Worm (Caenorhabditis elegans) whole organism, mixed stage, embryonic: Measurements from ENCODE around the gene unc-17.

Experiments used
- M03D4.4 ChIP-seq: sonication (generic microtip); optimal IDR thresholded peaks from 2 replicates; lab custom pipeline; 2017; ENCODE audit warnings: mild to moderate bottlenecking, missing genetic modification characterization, missing compliant biosample characterization
- bed-3 ChIP-seq: fragments of 200-800 bp; sonication (Bioruptor generic); optimal IDR thresholded peaks from 3 replicates; lab custom pipeline; 2018; ENCODE audit warnings: mild to moderate bottlenecking, missing genetic modification characterization, moderate library complexity, missing compliant biosample characterization
- blmp-1 ChIP-seq: fragments of 150-350 bp; optimal IDR thresholded peaks from 2 replicates; lab custom pipeline; 2014; ENCODE audit warnings: missing biosample characterization, missing genetic modification characterization
- ceh-39 ChIP-seq: fragments of 150-350 bp; optimal IDR thresholded peaks from 2 replicates; lab custom pipeline; 2014; ENCODE audit warnings: missing biosample characterization, missing genetic modification characterization
- ceh-43 ChIP-seq: fragments of 200-800 bp; sonication (Bioruptor generic); optimal IDR thresholded peaks from 2 replicates; lab custom pipeline; 2018; ENCODE audit warnings: mild to moderate bottlenecking, missing genetic modification characterization, moderate library complexity, missing compliant biosample characterization
- ceh-83 ChIP-seq: fragments of 200-800 bp; sonication (Bioruptor generic); optimal IDR thresholded peaks from 2 replicates; lab custom pipeline; 2018; ENCODE audit warnings: mild to moderate bottlenecking, missing genetic modification characterization, missing compliant biosample characterization
- ces-1 ChIP-seq: fragments of 150-350 bp; optimal IDR thresholded peaks from 2 replicates; lab custom pipeline; 2014; ENCODE audit warnings: missing biosample characterization, missing genetic modification reagents, missing genetic modification characterization
- cnd-1 ChIP-seq: fragments of 200-800 bp; sonication (Bioruptor generic); optimal IDR thresholded peaks from 2 replicates; lab custom pipeline; 2018; ENCODE audit warnings: mild to moderate bottlenecking, missing genetic modification characterization, missing compliant biosample characterization
- drap-1 ChIP-seq: fragments of 200-800 bp; sonication (Bioruptor generic); optimal IDR thresholded peaks from 3 replicates; lab custom pipeline; 2018; ENCODE audit warnings: mild to moderate bottlenecking, missing genetic modification characterization, missing compliant biosample characterization
- elt-1 ChIP-seq: sonication (generic microtip); optimal IDR thresholded peaks from 2 replicates; lab custom pipeline; 2017; ENCODE audit warnings: missing genetic modification characterization, mild to moderate bottlenecking, missing compliant biosample characterization, antibody characterized with exemption, moderate library complexity, borderline replicate concordance; ENCODE audit not compliant: insufficient read depth
- elt-3 ChIP-seq: fragments of 150-350 bp; optimal IDR thresholded peaks from 2 replicates; lab custom pipeline; 2014; ENCODE audit warnings: missing biosample characterization, missing genetic modification characterization
- flh-1 ChIP-seq: fragments of 200-800 bp; sonication (Bioruptor generic); optimal IDR thresholded peaks from 2 replicates; lab custom pipeline; 2018; ENCODE audit warnings: mild to moderate bottlenecking, missing genetic modification characterization, moderate library complexity, missing compliant biosample characterization
- ham-2 ChIP-seq: fragments of 200-800 bp; sonication (Bioruptor generic); optimal IDR thresholded peaks from 2 replicates; lab custom pipeline; 2018; ENCODE audit warnings: mild to moderate bottlenecking, missing genetic modification characterization, missing compliant biosample characterization
- hlh-1 ChIP-seq: fragments of 150-350 bp; optimal IDR thresholded peaks from 2 replicates; lab custom pipeline; 2014; ENCODE audit warnings: missing biosample characterization, missing genetic modification reagents, missing genetic modification characterization
- lin-13 ChIP-seq: fragments of 150-350 bp; optimal IDR thresholded peaks from 2 replicates; lab custom pipeline; 2014; ENCODE audit warnings: missing biosample characterization, missing genetic modification characterization
- lin-32 ChIP-seq: fragments of 200-800 bp; sonication (Bioruptor generic); optimal IDR thresholded peaks from 2 replicates; lab custom pipeline; 2018; ENCODE audit warnings: mild to moderate bottlenecking, missing genetic modification characterization, missing compliant biosample characterization
- lsy-2 ChIP-seq: fragments of 150-350 bp; optimal IDR thresholded peaks from 2 replicates; lab custom pipeline; 2014; ENCODE audit warnings: missing biosample characterization, missing genetic modification characterization
- mab-5 ChIP-seq: fragments of 150-350 bp; optimal IDR thresholded peaks from 2 replicates; lab custom pipeline; 2014; ENCODE audit warnings: missing biosample characterization, missing genetic modification characterization
- mep-1 ChIP-seq: fragments of 150-350 bp; optimal IDR thresholded peaks from 2 replicates; lab custom pipeline; 2017; ENCODE audit warnings: missing biosample characterization, missing genetic modification reagents, missing genetic modification characterization, inconsistent platforms
- mls-2 ChIP-seq: sonication (generic microtip); optimal IDR thresholded peaks from 2 replicates; lab custom pipeline; 2016; ENCODE audit warnings: mild to moderate bottlenecking, missing genetic modification characterization, moderate library complexity, missing compliant biosample characterization
- nhr-12 ChIP-seq: fragments of 150-350 bp; optimal IDR thresholded peaks from 2 replicates; lab custom pipeline; 2014; ENCODE audit warnings: missing biosample characterization, missing genetic modification characterization
- nhr-2 ChIP-seq: fragments of 150-350 bp; optimal IDR thresholded peaks from 2 replicates; lab custom pipeline; 2014; ENCODE audit warnings: missing biosample characterization, missing genetic modification characterization
- nhr-237 ChIP-seq: fragments of 150-350 bp; optimal IDR thresholded peaks from 2 replicates; lab custom pipeline; 2014; ENCODE audit warnings: missing biosample characterization, missing genetic modification characterization
- nhr-28 ChIP-seq: fragments of 150-350 bp; optimal IDR thresholded peaks from 2 replicates; lab custom pipeline; 2014; ENCODE audit warnings: missing biosample characterization, missing genetic modification characterization
- nhr-76 ChIP-seq: sonication (generic microtip); optimal IDR thresholded peaks from 2 replicates; lab custom pipeline; 2017; ENCODE audit warnings: missing biosample characterization, missing genetic modification characterization
- pha-4 ChIP-seq: fragments of 150-350 bp; optimal IDR thresholded peaks from 2 replicates; lab custom pipeline; 2018; ENCODE audit warnings: missing biosample characterization, missing genetic modification reagents, missing genetic modification characterization
- sem-2 ChIP-seq: fragments of 200-800 bp; sonication (Bioruptor generic); optimal IDR thresholded peaks from 2 replicates; lab custom pipeline; 2018; ENCODE audit warnings: mild to moderate bottlenecking, missing genetic modification characterization, missing compliant biosample characterization
- snpc-4 ChIP-seq: fragments of 150-350 bp; optimal IDR thresholded peaks from 2 replicates; lab custom pipeline; 2014; ENCODE audit warnings: missing biosample characterization, missing genetic modification characterization
- sptf-1 ChIP-seq: sonication (generic microtip); optimal IDR thresholded peaks from 2 replicates; lab custom pipeline; 2017; ENCODE audit warnings: mild to moderate bottlenecking, missing genetic modification characterization, moderate library complexity, missing compliant biosample characterization
- tbx-8 ChIP-seq: fragments of 200-800 bp; sonication (Bioruptor generic); optimal IDR thresholded peaks from 2 replicates; lab custom pipeline; 2018; ENCODE audit warnings: mild to moderate bottlenecking, missing genetic modification characterization, moderate library complexity, missing compliant biosample characterization
- unc-120 ChIP-seq: sonication (generic microtip); optimal IDR thresholded peaks from 2 replicates; lab custom pipeline; 2017; ENCODE audit warnings: missing genetic modification characterization, missing compliant biosample characterization; ENCODE audit not compliant: poor library complexity, severe bottlenecking
- unc-39 ChIP-seq: fragments of 150-350 bp; optimal IDR thresholded peaks from 2 replicates; lab custom pipeline; 2014; ENCODE audit warnings: missing biosample characterization, missing genetic modification characterization
- unc-62 ChIP-seq: fragments of 150-350 bp; optimal IDR thresholded peaks from 2 replicates; lab custom pipeline; 2014; ENCODE audit warnings: missing biosample characterization, missing genetic modification reagents, missing genetic modification characterization
- zip-8 ChIP-seq: fragments of 150-350 bp; optimal IDR thresholded peaks from 2 replicates; lab custom pipeline; 2014; ENCODE audit warnings: missing biosample characterization, missing genetic modification characterization
- ztf-11 ChIP-seq: fragments of 150-350 bp; optimal IDR thresholded peaks from 2 replicates; lab custom pipeline; 2014; ENCODE audit warnings: missing biosample characterization, missing genetic modification characterization

unc-17 gene

ce11 chrIV:3636528-3637129 is 12.1 kb upstream of the unc-17 start, which contains the start of gene madf-9:
TSS of gene madf-9 (plus strand) at chrIV:3637079.
- TF ChIP-seq M03D4.4 (tag; lab: Kevin White, UChicago) (no peak), lin-13 (tag; lab: Kevin White, UChicago) (no peak), elt-1 (tag; lab: Kevin White, UChicago) (no peak), blmp-1 (tag; lab: Kevin White, UChicago) (no peak), nhr-28 (tag; lab: Kevin White, UChicago) (no peak), lin-32 (GFP tag; lab: Kevin White, UChicago) (no peak), ceh-39 (tag; lab: Kevin White, UChicago) (no peak), snpc-4 (tag; lab: Kevin White, UChicago) (no peak), mls-2 (peak; percentile 32), ces-1 (no peak), nhr-76 (tag; lab: Kevin White, UChicago) (no peak), ceh-83 (GFP tag; lab: Kevin White, UChicago) (no peak), bed-3 (GFP tag; lab: Kevin White, UChicago) (no peak), ztf-11 (no peak), tbx-8 (no peak), nhr-12 (tag; lab: Kevin White, UChicago) (no peak), unc-39 (no peak), flh-1 (GFP tag; lab: Kevin White, UChicago) (peak; percentile 34), pha-4 (tag; lab: Kevin White, UChicago) (peak; percentile 51), sem-2 (no peak), drap-1 (GFP tag; lab: Kevin White, UChicago) (peak; percentile 42), lsy-2 (no peak), unc-62 (GFP tag; lab: Kevin White, UChicago) (no peak), nhr-237 (tag; lab: Kevin White, UChicago) (peak; percentile 51), cnd-1 (tag; lab: Kevin White, UChicago) (no peak), mab-5 (no peak), mep-1 (tag; lab: Kevin White, UChicago) (no peak), unc-120 (tag; lab: Kevin White, UChicago) (no peak), elt-3 (tag; lab: Kevin White, UChicago) (no peak), hlh-1 (tag; lab: Kevin White, UChicago) (no peak), sptf-1 (tag; lab: Kevin White, UChicago) (peak; percentile 56), ceh-43 (GFP tag; lab: Kevin White, UChicago) (no peak), ham-2 (GFP tag; lab: Kevin White, UChicago) (no peak), nhr-2 (tag; lab: Kevin White, UChicago) (no peak), zip-8 (tag; lab: Kevin White, UChicago) (no peak)
- TF ChIP-seq, all 35 proteins: peak for 6

ce11 chrIV:3633254-3633653 is 8.8 kb upstream of the unc-17 start, which contains the start of gene ZC416.2:
TSS of gene ZC416.2 (plus strand) at chrIV:3633619.
- TF ChIP-seq sem-2 (no peak), pha-4 (tag; lab: Kevin White, UChicago) (no peak), drap-1 (GFP tag; lab: Kevin White, UChicago) (no peak), nhr-2 (tag; lab: Kevin White, UChicago) (no peak), M03D4.4 (tag; lab: Kevin White, UChicago) (no peak), zip-8 (tag; lab: Kevin White, UChicago) (no peak), lin-13 (tag; lab: Kevin White, UChicago) (no peak), lsy-2 (no peak), mep-1 (tag; lab: Kevin White, UChicago) (no peak), unc-62 (GFP tag; lab: Kevin White, UChicago) (no peak), blmp-1 (tag; lab: Kevin White, UChicago) (no peak), ceh-39 (tag; lab: Kevin White, UChicago) (no peak), ceh-83 (GFP tag; lab: Kevin White, UChicago) (no peak), unc-120 (tag; lab: Kevin White, UChicago) (no peak), snpc-4 (tag; lab: Kevin White, UChicago) (no peak), mab-5 (no peak), mls-2 (no peak), ztf-11 (no peak), ceh-43 (GFP tag; lab: Kevin White, UChicago) (no peak)

ce11 chrIV:3632475-3632874 is 8.0 kb upstream of the unc-17 start:
- no peak for TF ChIP-seq ham-2 (GFP tag; lab: Kevin White, UChicago)
- TF ChIP-seq nhr-12 (tag; lab: Kevin White, UChicago) = no peak
- no peak for TF ChIP-seq ceh-39 (tag; lab: Kevin White, UChicago)
- TF ChIP-seq mls-2 = no peak
- TF ChIP-seq mep-1 (tag; lab: Kevin White, UChicago) = no peak
- no peak for TF ChIP-seq lin-13 (tag; lab: Kevin White, UChicago)
- no peak for TF ChIP-seq snpc-4 (tag; lab: Kevin White, UChicago)
- no peak for TF ChIP-seq elt-3 (tag; lab: Kevin White, UChicago)
- TF ChIP-seq cnd-1 (tag; lab: Kevin White, UChicago) = no peak
- no peak for TF ChIP-seq M03D4.4 (tag; lab: Kevin White, UChicago)
- TF ChIP-seq unc-120 (tag; lab: Kevin White, UChicago) = no peak
- TF ChIP-seq drap-1 (GFP tag; lab: Kevin White, UChicago) = no peak
- TF ChIP-seq tbx-8 = no peak
- TF ChIP-seq nhr-237 (tag; lab: Kevin White, UChicago) = no peak
- no peak for TF ChIP-seq hlh-1 (tag; lab: Kevin White, UChicago)
- TF ChIP-seq ceh-83 (GFP tag; lab: Kevin White, UChicago) = no peak
- no peak for TF ChIP-seq pha-4 (tag; lab: Kevin White, UChicago)
- no peak for TF ChIP-seq flh-1 (GFP tag; lab: Kevin White, UChicago)
- TF ChIP-seq lin-32 (GFP tag; lab: Kevin White, UChicago) = no peak
